Worm (Caenorhabditis elegans) whole organism, early embryonic: ENCODE data around the gene T21E8.5.

Experiments
- B0310.2 ChIP-seq: sonication (generic microtip); optimal IDR thresholded peaks from 2 replicates; lab custom pipeline; 2016; ENCODE audit warnings: mild to moderate bottlenecking, missing genetic modification characterization, missing compliant biosample characterization
- F13C5.2 ChIP-seq: sonication (generic microtip); optimal IDR thresholded peaks from 2 replicates; lab custom pipeline; 2017; ENCODE audit warnings: mild to moderate bottlenecking, missing genetic modification characterization, inconsistent platforms, missing compliant biosample characterization
- aly-1 ChIP-seq: sonication (generic microtip); optimal IDR thresholded peaks from 2 replicates; lab custom pipeline; 2016; ENCODE audit warnings: missing genetic modification characterization, missing compliant biosample characterization
- ama-1 ChIP-seq: fragments of 150-350 bp; optimal IDR thresholded peaks from 2 replicates; lab custom pipeline; 2014
- ceh-13 ChIP-seq: fragments of 200-800 bp; sonication (Bioruptor generic); optimal IDR thresholded peaks from 2 replicates; lab custom pipeline; 2018; ENCODE audit warnings: mild to moderate bottlenecking, missing genetic modification characterization, missing compliant biosample characterization
- ceh-36 ChIP-seq: sonication (generic microtip); optimal IDR thresholded peaks from 2 replicates; lab custom pipeline; 2016; ENCODE audit warnings: missing genetic modification characterization, inconsistent platforms, missing compliant biosample characterization
- ets-7 ChIP-seq: sonication (generic microtip); optimal IDR thresholded peaks from 2 replicates; lab custom pipeline; 2016; ENCODE audit warnings: missing genotype, missing genetic modification characterization, missing compliant biosample characterization
- flt-1 ChIP-seq: fragments of 200-800 bp; sonication (Bioruptor generic); IDR thresholded peaks from 2 replicates; pipeline ENCODE4 v1.3.6; 2022; ENCODE audit warnings: missing genetic modification characterization, missing compliant biosample characterization
- hmbx-1 ChIP-seq: sonication (generic microtip); optimal IDR thresholded peaks from 2 replicates; lab custom pipeline; 2016; ENCODE audit warnings: mild to moderate bottlenecking, missing genetic modification characterization, missing compliant biosample characterization
- hmg-4 ChIP-seq: fragments of 200-800 bp; sonication (Bioruptor generic); optimal IDR thresholded peaks from 2 replicates; lab custom pipeline; 2018; ENCODE audit warnings: mild to moderate bottlenecking, missing genetic modification characterization, missing compliant biosample characterization
- hnd-1 ChIP-seq: sonication (generic microtip); optimal IDR thresholded peaks from 2 replicates; lab custom pipeline; 2016; ENCODE audit warnings: missing genetic modification characterization, missing compliant biosample characterization
- pes-1 ChIP-seq: fragments of 200-800 bp; sonication (Bioruptor generic); IDR thresholded peaks from 2 replicates; pipeline ENCODE4 v1.3.6; 2022; ENCODE audit warnings: missing genetic modification reagents, missing genetic modification characterization, missing compliant biosample characterization
- scrt-1 ChIP-seq: fragments of 200-800 bp; sonication (Bioruptor generic); IDR thresholded peaks from 2 replicates; pipeline ENCODE4 v1.3.6; 2022; ENCODE audit warnings: missing genetic modification characterization, missing compliant biosample characterization
- sea-1 ChIP-seq: fragments of 200-800 bp; sonication (Bioruptor generic); conservative IDR thresholded peaks from 2 replicates; pipeline ENCODE4 v1.3.6; 2022; ENCODE audit warnings: missing genetic modification characterization, missing compliant biosample characterization
- tbx-11 ChIP-seq: fragments of 200-800 bp; sonication (Bioruptor generic); IDR thresholded peaks from 2 replicates; pipeline ENCODE4 v1.3.6; 2022; ENCODE audit warnings: missing genetic modification characterization, missing compliant biosample characterization
- tbx-37 ChIP-seq: fragments of 200-800 bp; sonication (Bioruptor generic); conservative IDR thresholded peaks from 2 replicates; pipeline ENCODE4 v1.3.6; 2022; ENCODE audit warnings: missing genetic modification reagents, missing genetic modification characterization, missing compliant biosample characterization
- tra-4 ChIP-seq: sonication (generic microtip); optimal IDR thresholded peaks from 2 replicates; lab custom pipeline; 2017; ENCODE audit warnings: missing genetic modification characterization, missing compliant biosample characterization

Gene T21E8.5

DNA sequence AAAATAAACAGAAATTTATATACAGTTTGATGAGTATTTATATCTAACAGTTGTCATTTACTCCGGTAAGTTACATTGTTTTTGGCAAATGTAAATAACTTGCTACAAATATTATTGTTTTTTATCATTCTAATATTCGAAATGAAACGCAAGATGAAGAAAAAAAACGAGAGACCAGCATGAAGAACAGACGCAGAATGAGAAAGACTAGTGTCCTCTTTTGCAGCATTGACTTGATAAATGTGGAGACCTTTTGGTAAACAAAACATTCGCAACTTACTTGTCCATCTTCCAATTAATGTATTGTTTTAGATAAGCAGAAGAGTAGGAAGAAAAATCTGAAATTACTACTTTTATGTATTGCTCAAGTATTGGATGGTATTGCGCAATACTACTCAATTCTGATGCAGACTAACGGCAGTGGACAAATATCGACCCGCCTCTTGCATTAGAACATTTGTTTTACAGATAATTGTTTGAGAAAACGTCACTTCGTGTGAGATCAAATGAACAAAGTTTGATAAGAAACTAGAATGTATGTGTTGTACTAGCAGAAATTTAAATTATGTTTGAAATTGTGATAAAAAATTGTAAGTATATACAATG, 8.7 kb upstream of the T21E8.5 start, which contains the start of gene pgp-6:
TSS of gene pgp-6 (minus strand) at position 288 of the 606 bp plus-strand sequence.
- TF ChIP-seq scrt-1 (no peak), hmg-4 (GFP tag; lab: Kevin White, UChicago) (no peak), ceh-13 (no peak), ama-1 (no peak)

- TF ChIP-seq F13C5.2 (tag; lab: Kevin White, UChicago) (no peak), ama-1 (no peak), tbx-11 (GFP tag; lab: Robert Waterston, UW) (no peak), hmg-4 (GFP tag; lab: Kevin White, UChicago) (no peak), tbx-37 (GFP tag; lab: Robert Waterston, UW) (no peak), B0310.2 (tag; lab: Kevin White, UChicago) (no peak), ets-7 (tag; lab: Kevin White, UChicago) (no peak), scrt-1 (no peak), pes-1 (no peak), tra-4 (tag; lab: Kevin White, UChicago) (no peak), aly-1 (tag; lab: Kevin White, UChicago) (no peak), ceh-13 (no peak), flt-1 (GFP tag; lab: Robert Waterston, UW) (no peak), hmbx-1 (tag; lab: Kevin White, UChicago) (no peak), ceh-36 (no peak), sea-1 (GFP tag; lab: Robert Waterston, UW) (no peak)
Measured at ce11 chrX:10880509-10880908, 5.5 kb upstream of the T21E8.5 start, which contains the start of gene T21E8.4. Gene T21E8.4 (plus strand): TSS chrX:10880809.

- TF ChIP-seq ets-7 (tag; lab: Kevin White, UChicago) (no peak), scrt-1 (no peak)
Measured at ce11 chrX:10881984-10882383, 4.0 kb upstream of the T21E8.5 start, which contains the start of gene T21E8.6. Gene T21E8.6 (plus strand): TSS chrX:10882284.

- TF ChIP-seq aly-1 (tag; lab: Kevin White, UChicago) (no peak), hmbx-1 (tag; lab: Kevin White, UChicago) (no peak), ceh-13 (no peak), sea-1 (GFP tag; lab: Robert Waterston, UW) (no peak), F13C5.2 (tag; lab: Kevin White, UChicago) (no peak), hnd-1 (tag; lab: Kevin White, UChicago) (no peak), B0310.2 (tag; lab: Kevin White, UChicago) (no peak), ceh-36 (no peak), pes-1 (no peak), tbx-11 (GFP tag; lab: Robert Waterston, UW) (no peak), tra-4 (tag; lab: Kevin White, UChicago) (no peak), tbx-37 (GFP tag; lab: Robert Waterston, UW) (no peak)
Measured at ce11 chrX:10883203-10883602, 2.8 kb upstream of the T21E8.5 start, which contains the start of gene T21E8.7. Gene T21E8.7 (plus strand): TSS chrX:10883503.

ce11 chrX:10888201-10888600, 2.2 kb downstream of the T21E8.5 start, which contains the start of gene F47B10.6:
Gene F47B10.6 (plus strand): TSS chrX:10888501.
- no peak for TF ChIP-seq tra-4 (tag; lab: Kevin White, UChicago)
- no peak for TF ChIP-seq sea-1 (GFP tag; lab: Robert Waterston, UW)
- TF ChIP-seq ceh-13 = no peak
- no peak for TF ChIP-seq B0310.2 (tag; lab: Kevin White, UChicago)
- no peak for TF ChIP-seq pes-1
- no peak for TF ChIP-seq tbx-11 (GFP tag; lab: Robert Waterston, UW)
- TF ChIP-seq hmg-4 (GFP tag; lab: Kevin White, UChicago) = no peak
- no peak for TF ChIP-seq ceh-36
- TF ChIP-seq scrt-1 = no peak
- TF ChIP-seq hnd-1 (tag; lab: Kevin White, UChicago) = no peak
- TF ChIP-seq aly-1 (tag; lab: Kevin White, UChicago) = no peak

DNA sequence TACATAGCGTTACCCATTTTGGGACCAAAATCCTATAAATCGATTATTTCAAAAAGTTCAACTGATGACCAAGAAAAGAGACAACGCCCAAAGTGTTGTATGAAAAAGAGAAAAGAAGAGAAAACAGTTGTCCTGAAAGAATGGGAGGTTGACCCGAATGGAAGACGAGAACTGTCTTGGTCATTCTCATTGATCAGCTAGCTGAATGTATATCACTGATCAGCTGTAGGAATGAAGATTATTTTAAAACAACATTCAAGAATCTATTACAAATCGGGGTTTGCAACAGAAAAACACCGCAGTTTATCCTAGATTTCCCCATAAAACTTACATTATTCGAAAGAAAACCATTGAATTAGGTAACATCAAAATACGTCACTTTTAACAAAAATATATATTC, 4.5 kb downstream of the T21E8.5 start, which contains the start of gene F47B10.5:
TSS of gene F47B10.5 (minus strand) at position 101 of the 400 bp plus-strand sequence.
- TF ChIP-seq ceh-13 = no peak
- TF ChIP-seq aly-1 (tag; lab: Kevin White, UChicago) = no peak
- no peak for TF ChIP-seq pes-1
- TF ChIP-seq ama-1 = no peak
- TF ChIP-seq tra-4 (tag; lab: Kevin White, UChicago) = no peak
- TF ChIP-seq flt-1 (GFP tag; lab: Robert Waterston, UW) = no peak
- no peak for TF ChIP-seq ceh-36
- TF ChIP-seq sea-1 (GFP tag; lab: Robert Waterston, UW) = no peak
- TF ChIP-seq B0310.2 (tag; lab: Kevin White, UChicago) = no peak
- no peak for TF ChIP-seq scrt-1
- no peak for TF ChIP-seq hnd-1 (tag; lab: Kevin White, UChicago)
- no peak for TF ChIP-seq F13C5.2 (tag; lab: Kevin White, UChicago)

DNA sequence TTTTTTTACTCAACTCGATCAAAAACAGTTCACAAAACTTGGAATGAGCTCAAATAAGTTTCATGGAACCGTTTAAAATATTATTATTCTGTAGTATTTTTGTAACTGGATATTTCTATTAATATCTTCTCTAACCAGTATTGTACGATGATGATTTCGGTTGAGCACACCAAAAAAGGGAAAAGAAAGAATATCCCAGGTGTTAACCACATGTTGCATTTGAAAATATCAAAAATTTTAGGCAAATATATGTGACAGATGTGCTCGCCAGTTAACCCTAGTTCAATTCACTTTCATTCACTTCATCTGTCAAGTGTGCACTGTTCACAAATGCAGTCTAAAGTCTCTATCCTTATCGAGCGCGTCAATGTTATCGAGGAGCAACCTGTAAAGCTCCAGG, 5.0 kb downstream of the T21E8.5 start, which contains the start of gene F47B10.4:
TSS of gene F47B10.4 (plus strand) at position 301 of the 400 bp plus-strand sequence.
- TF ChIP-seq pes-1 (no peak), tbx-37 (GFP tag; lab: Robert Waterston, UW) (no peak), hmg-4 (GFP tag; lab: Kevin White, UChicago) (no peak), tbx-11 (GFP tag; lab: Robert Waterston, UW) (no peak), hnd-1 (tag; lab: Kevin White, UChicago) (no peak), ama-1 (no peak), F13C5.2 (tag; lab: Kevin White, UChicago) (no peak), scrt-1 (no peak), flt-1 (GFP tag; lab: Robert Waterston, UW) (no peak), B0310.2 (tag; lab: Kevin White, UChicago) (no peak), ceh-13 (no peak), hmbx-1 (tag; lab: Kevin White, UChicago) (no peak), tra-4 (tag; lab: Kevin White, UChicago) (no peak), ets-7 (tag; lab: Kevin White, UChicago) (no peak), aly-1 (tag; lab: Kevin White, UChicago) (no peak), ceh-36 (no peak), sea-1 (GFP tag; lab: Robert Waterston, UW) (no peak)
